Worm (Caenorhabditis elegans) whole organism, young adult: ENCODE measurements around the gene srh-5.
"Not testable (repeated sequence)": the region's sequence is repeated elsewhere in the genome, so short reads cannot be mapped to it uniquely, and the experiment has no call there.

ENCODE experiments used
- Y67H2A.10 ChIP-seq: fragments of 200-800 bp; sonication (Bioruptor generic); conservative IDR thresholded peaks from 2 replicates; pipeline ENCODE4 v1.3.6; 2022; ENCODE audit warnings: missing genetic modification reagents, missing genetic modification characterization, missing compliant biosample characterization
- ama-1 ChIP-seq, 3 experiments: fragments of 150-350 bp in 1 of 3; sonication (generic microtip) in 2 of 3; optimal IDR thresholded peaks; 2 replicates each; lab custom pipeline; 2014 to 2018; ENCODE audit warnings: missing biosample characterization in 2 of 3, missing genetic modification characterization in 2 of 3, missing genetic modification reagents in 2 of 3
- ceh-91 ChIP-seq: fragments of 200-800 bp; sonication (Bioruptor generic); IDR thresholded peaks from 2 replicates; pipeline ENCODE4 v1.3.6; 2022; ENCODE audit warnings: missing genetic modification reagents, missing genetic modification characterization, missing compliant biosample characterization
- ekl-4 ChIP-seq: fragments of 200-800 bp; sonication (Bioruptor generic); IDR thresholded peaks from 2 replicates; pipeline ENCODE4 v1.3.6; 2022; ENCODE audit warnings: missing genetic modification reagents, missing genetic modification characterization, missing compliant biosample characterization
- ets-4 ChIP-seq: fragments of 200-800 bp; sonication (Bioruptor generic); optimal IDR thresholded peaks from 2 replicates; lab custom pipeline; 2018; ENCODE audit warnings: mild to moderate bottlenecking, missing genetic modification characterization, missing compliant biosample characterization
- pha-4 ChIP-seq: fragments of 150-350 bp; sonication (generic microtip); optimal IDR thresholded peaks from 2 replicates; lab custom pipeline; 2014; ENCODE audit warnings: missing biosample characterization, missing genetic modification reagents, missing genetic modification characterization
- snpc-4 ChIP-seq, 5 experiments: fragments of 150-350 bp in 1 of 5; sonication (generic microtip) in 4 of 5; optimal IDR thresholded peaks; 2 replicates each; lab custom pipeline; 2014 to 2018; ENCODE audit warnings: missing genetic modification characterization in 5 of 5, missing biosample characterization in 3 of 5, antibody characterized with exemption in 2 of 5, mild to moderate bottlenecking in 2 of 5, missing compliant biosample characterization in 2 of 5, missing genotype in 2 of 5, moderate library complexity in 2 of 5, missing genetic modification reagents in 1 of 5
- sptf-2 ChIP-seq: fragments of 200-800 bp; sonication (Bioruptor generic); optimal IDR thresholded peaks from 2 replicates; lab custom pipeline; 2018; ENCODE audit warnings: mild to moderate bottlenecking, missing genetic modification characterization, missing compliant biosample characterization
- tbp1 ChIP-seq: fragments of 200-800 bp; sonication (Bioruptor generic); optimal IDR thresholded peaks from 2 replicates; lab custom pipeline; 2018; ENCODE audit warnings: mild to moderate bottlenecking, missing genetic modification characterization, missing compliant biosample characterization
- tbx-9 ChIP-seq: sonication (generic microtip); optimal IDR thresholded peaks from 2 replicates; lab custom pipeline; 2016; ENCODE audit warnings: borderline replicate concordance, missing genetic modification characterization, inconsistent platforms, missing compliant biosample characterization
- unc-130 ChIP-seq: sonication (generic microtip); optimal IDR thresholded peaks from 2 replicates; lab custom pipeline; 2016; ENCODE audit warnings: missing genetic modification reagents, missing genetic modification characterization, missing compliant biosample characterization
- ztf-22 ChIP-seq: fragments of 200-800 bp; sonication (Bioruptor generic); optimal IDR thresholded peaks from 2 replicates; lab custom pipeline; 2018; ENCODE audit warnings: mild to moderate bottlenecking, missing genetic modification characterization, moderate library complexity, missing compliant biosample characterization
- ztf-3 ChIP-seq: fragments of 200-800 bp; sonication (Bioruptor generic); optimal IDR thresholded peaks from 2 replicates; lab custom pipeline; 2018; ENCODE audit warnings: mild to moderate bottlenecking, missing genetic modification characterization, missing compliant biosample characterization

DNA sequence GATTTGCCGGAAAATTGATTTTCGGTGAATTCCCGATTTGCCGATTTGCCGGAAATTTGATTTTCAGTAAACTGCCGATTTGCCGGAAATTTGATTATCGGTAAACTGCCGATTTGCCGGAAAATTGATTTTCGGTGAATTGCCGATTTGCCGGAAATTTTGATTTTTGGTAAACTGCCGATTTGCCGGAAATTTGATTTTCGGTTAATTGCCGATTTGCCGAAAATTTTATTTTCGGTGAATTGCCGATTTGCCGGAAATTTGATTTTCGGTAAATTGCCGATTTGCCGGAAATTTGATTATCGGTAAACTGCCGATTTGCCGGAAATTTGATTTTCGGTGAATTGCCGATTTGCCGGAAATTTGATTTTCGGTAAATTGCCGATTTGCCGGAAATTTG lies 27.0 kb downstream of the srh-5 start:
- not testable (repeated sequence) for TF ChIP-seq ama-1 (optimal IDR thresholded peaks at IDR 0.05; lab: Kevin White, UChicago); ama-1 (GFP tag; optimal IDR thresholded peaks at IDR 0.05; lab: Kevin White, UChicago); ets-4; sptf-2; ztf-22 (GFP tag; lab: Kevin White, UChicago); ztf-3 (GFP tag; lab: Kevin White, UChicago); tbp1 (GFP tag; lab: Kevin White, UChicago); tbx-9; ceh-91 (GFP tag; lab: Robert Waterston, UW); unc-130 (GFP tag; lab: Kevin White, UChicago); ekl-4 (GFP tag; lab: Robert Waterston, UW); snpc-4 (GFP tag; optimal IDR thresholded peaks at IDR 0.05; lab: Kevin White, UChicago); snpc-4 (tag; optimal IDR thresholded peaks at IDR 0.05; lab: Kevin White, UChicago); pha-4 (tag; lab: Kevin White, UChicago); Y67H2A.10
